Worm (Caenorhabditis elegans) whole organism, early embryonic: Measurements from ENCODE around the gene srh-40.

Source experiments
- B0310.2 ChIP-seq: sonication (generic microtip); optimal IDR thresholded peaks from 2 replicates; lab custom pipeline; 2016; ENCODE audit warnings: mild to moderate bottlenecking, missing genetic modification characterization, missing compliant biosample characterization
- F13C5.2 ChIP-seq: sonication (generic microtip); optimal IDR thresholded peaks from 2 replicates; lab custom pipeline; 2017; ENCODE audit warnings: mild to moderate bottlenecking, missing genetic modification characterization, inconsistent platforms, missing compliant biosample characterization
- aly-1 ChIP-seq: sonication (generic microtip); optimal IDR thresholded peaks from 2 replicates; lab custom pipeline; 2016; ENCODE audit warnings: missing genetic modification characterization, missing compliant biosample characterization
- ama-1 ChIP-seq: fragments of 150-350 bp; optimal IDR thresholded peaks from 2 replicates; lab custom pipeline; 2014
- ceh-36 ChIP-seq: sonication (generic microtip); optimal IDR thresholded peaks from 2 replicates; lab custom pipeline; 2016; ENCODE audit warnings: missing genetic modification characterization, inconsistent platforms, missing compliant biosample characterization
- flt-1 ChIP-seq: fragments of 200-800 bp; sonication (Bioruptor generic); IDR thresholded peaks from 2 replicates; pipeline ENCODE4 v1.3.6; 2022; ENCODE audit warnings: missing genetic modification characterization, missing compliant biosample characterization
- hmg-4 ChIP-seq: fragments of 200-800 bp; sonication (Bioruptor generic); optimal IDR thresholded peaks from 2 replicates; lab custom pipeline; 2018; ENCODE audit warnings: mild to moderate bottlenecking, missing genetic modification characterization, missing compliant biosample characterization
- hnd-1 ChIP-seq: sonication (generic microtip); optimal IDR thresholded peaks from 2 replicates; lab custom pipeline; 2016; ENCODE audit warnings: missing genetic modification characterization, missing compliant biosample characterization
- pes-1 ChIP-seq: fragments of 200-800 bp; sonication (Bioruptor generic); IDR thresholded peaks from 2 replicates; pipeline ENCODE4 v1.3.6; 2022; ENCODE audit warnings: missing genetic modification reagents, missing genetic modification characterization, missing compliant biosample characterization
- sea-1 ChIP-seq: fragments of 200-800 bp; sonication (Bioruptor generic); conservative IDR thresholded peaks from 2 replicates; pipeline ENCODE4 v1.3.6; 2022; ENCODE audit warnings: missing genetic modification characterization, missing compliant biosample characterization
- tbx-11 ChIP-seq: fragments of 200-800 bp; sonication (Bioruptor generic); IDR thresholded peaks from 2 replicates; pipeline ENCODE4 v1.3.6; 2022; ENCODE audit warnings: missing genetic modification characterization, missing compliant biosample characterization
- tbx-37 ChIP-seq: fragments of 200-800 bp; sonication (Bioruptor generic); conservative IDR thresholded peaks from 2 replicates; pipeline ENCODE4 v1.3.6; 2022; ENCODE audit warnings: missing genetic modification reagents, missing genetic modification characterization, missing compliant biosample characterization
- tra-4 ChIP-seq: sonication (generic microtip); optimal IDR thresholded peaks from 2 replicates; lab custom pipeline; 2017; ENCODE audit warnings: missing genetic modification characterization, missing compliant biosample characterization

- TF ChIP-seq ama-1 (lab: Kevin White, UChicago): no peak
- TF ChIP-seq tbx-37 (GFP tag; lab: Robert Waterston, UW): no peak
- no peak for TF ChIP-seq aly-1 (tag; lab: Kevin White, UChicago)
- TF ChIP-seq tra-4: no peak
- no peak for TF ChIP-seq hmg-4
- no peak for TF ChIP-seq ceh-36 (tag; lab: Kevin White, UChicago)
- no peak for TF ChIP-seq B0310.2 (tag; lab: Kevin White, UChicago)
- TF ChIP-seq tbx-11: no peak
- no peak for TF ChIP-seq sea-1 (GFP tag; lab: Robert Waterston, UW)
- no peak for TF ChIP-seq flt-1 (GFP tag; lab: Robert Waterston, UW)
- no peak for TF ChIP-seq hnd-1 (tag; lab: Kevin White, UChicago)
- TF ChIP-seq pes-1 (GFP tag; lab: Robert Waterston, UW): no peak
- TF ChIP-seq F13C5.2: no peak
These were observed 34.7 kb downstream of the srh-40 start for ce11 chrIII:6645305-6645704.
